Worm (Caenorhabditis elegans) whole organism, L3 larva: ENCODE measurements around the gene T21E8.7.

Experiments
- egl-27 ChIP-seq: sonication (generic microtip); optimal IDR thresholded peaks from 4 replicates; lab custom pipeline; 2017; ENCODE audit warnings: missing biosample characterization, missing genetic modification reagents, missing genetic modification characterization
- lin-15B ChIP-seq: fragments of 150-350 bp; optimal IDR thresholded peaks from 2 replicates; lab custom pipeline; 2014; ENCODE audit warnings: missing biosample characterization, missing genetic modification characterization
- nhr-237 ChIP-seq: fragments of 150-350 bp; optimal IDR thresholded peaks from 2 replicates; lab custom pipeline; 2014; ENCODE audit warnings: missing biosample characterization, missing genetic modification characterization
- nhr-28 ChIP-seq: fragments of 150-350 bp; optimal IDR thresholded peaks from 2 replicates; lab custom pipeline; 2014; ENCODE audit warnings: missing biosample characterization, missing genetic modification characterization
- nhr-76 ChIP-seq: fragments of 150-350 bp; sonication (generic microtip); optimal IDR thresholded peaks from 5 replicates; lab custom pipeline; 2014; ENCODE audit warnings: missing biosample characterization, missing genetic modification characterization
- pha-4 ChIP-seq: fragments of 150-350 bp; optimal IDR thresholded peaks from 2 replicates; lab custom pipeline; 2014; ENCODE audit warnings: missing biosample characterization, missing genetic modification reagents, missing genetic modification characterization
- unc-62 ChIP-seq: fragments of 150-350 bp; sonication (generic microtip); optimal IDR thresholded peaks from 4 replicates; lab custom pipeline; 2014; ENCODE audit warnings: missing biosample characterization, missing genetic modification reagents, missing genetic modification characterization
- zag-1 ChIP-seq: fragments of 150-350 bp; optimal IDR thresholded peaks from 2 replicates; lab custom pipeline; 2014; ENCODE audit warnings: missing biosample characterization, missing genetic modification characterization

ce11 chrX:10932087-10932486 is 48.8 kb downstream of the T21E8.7 start:
- TF ChIP-seq zag-1 (tag; lab: Kevin White, UChicago): no peak
- no peak for TF ChIP-seq nhr-28 (tag; lab: Kevin White, UChicago)
- no peak for TF ChIP-seq nhr-76
- no peak for TF ChIP-seq pha-4 (tag; lab: Kevin White, UChicago)
- TF ChIP-seq egl-27 (tag; lab: Kevin White, UChicago): no peak
- TF ChIP-seq nhr-237 (tag; lab: Kevin White, UChicago): no peak
- TF ChIP-seq unc-62 (GFP tag; lab: Kevin White, UChicago): no peak
- no peak for TF ChIP-seq lin-15B (tag; lab: Kevin White, UChicago)
